Worm (Caenorhabditis elegans) whole organism, dauer: ENCODE results near the gene C25A11.2.

Experiments
- unc-62 ChIP-seq: sonication (generic microtip); optimal IDR thresholded peaks from 2 replicates; lab custom pipeline; 2017; ENCODE audit warnings: missing biosample characterization, missing genetic modification reagents, missing genetic modification characterization

The C25A11.2 gene

DNA sequence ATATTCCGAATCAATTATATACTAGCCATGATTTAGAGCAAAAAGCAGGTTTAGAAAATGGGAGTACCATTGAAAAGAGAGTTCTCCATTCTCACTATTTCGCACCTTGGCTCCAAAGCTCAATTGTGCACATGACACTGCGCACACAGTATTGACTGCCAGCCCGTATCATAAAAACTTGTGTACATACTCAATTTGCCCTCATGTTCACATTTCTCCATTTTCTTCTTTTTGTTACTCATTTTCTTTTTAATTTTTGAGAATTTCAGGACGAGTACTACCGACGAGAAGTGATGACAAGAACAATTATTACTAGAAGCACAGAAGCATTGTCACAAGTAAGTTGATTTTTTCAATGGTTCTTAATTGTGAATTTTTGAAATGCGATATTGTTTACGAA lies 9.5 kb upstream of the C25A11.2 start:
- TF ChIP-seq unc-62 (GFP tag; lab: Kevin White, UChicago), result no peak

- TF ChIP-seq unc-62 (GFP tag; lab: Kevin White, UChicago), result no peak
Observed at ce11 chrX:9105075-9105474, 8.8 kb upstream of the C25A11.2 start.

- no peak for TF ChIP-seq unc-62 (GFP tag; lab: Kevin White, UChicago)
Observed at ce11 chrX:9105888-9106287, 8.0 kb upstream of the C25A11.2 start.

ce11 chrX:9107866-9108265 lies 6.0 kb upstream of the C25A11.2 start:
- no peak for TF ChIP-seq unc-62 (GFP tag; lab: Kevin White, UChicago)

- TF ChIP-seq unc-62 (GFP tag; lab: Kevin White, UChicago), result no peak
Observed at ce11 chrX:9111585-9111984, 2.3 kb upstream of the C25A11.2 start.

- TF ChIP-seq unc-62 (GFP tag; lab: Kevin White, UChicago), result no peak
Observed at ce11 chrX:9117541-9117940, 3.7 kb downstream of the C25A11.2 start.

- TF ChIP-seq unc-62 (GFP tag; lab: Kevin White, UChicago), result no peak
Observed at ce11 chrX:9137402-9137801, 23.5 kb downstream of the C25A11.2 start, which contains the start of gene B0563.6. TSS of gene B0563.6 (plus strand) at chrX:9137702.

ce11 chrX:9145848-9146247 lies 32.0 kb downstream of the C25A11.2 start, which contains the start of gene B0563.5:
TSS of gene B0563.5 (plus strand) at chrX:9146148.
- TF ChIP-seq unc-62 (GFP tag; lab: Kevin White, UChicago), result no peak

ce11 chrX:9146953-9147352 lies 33.1 kb downstream of the C25A11.2 start:
- no peak for TF ChIP-seq unc-62 (GFP tag; lab: Kevin White, UChicago)

- no peak for TF ChIP-seq unc-62 (GFP tag; lab: Kevin White, UChicago)
Observed at ce11 chrX:9150269-9150744, 36.4 kb downstream of the C25A11.2 start, which contains the start of gene tmbi-4. TSS of gene tmbi-4 (plus strand) at chrX:9150694.

- no peak for TF ChIP-seq unc-62 (GFP tag; lab: Kevin White, UChicago)
Observed at ce11 chrX:9154216-9154615, 40.4 kb downstream of the C25A11.2 start, which contains the start of gene B0563.7. TSS of gene B0563.7 (minus strand) at chrX:9154316.

- TF ChIP-seq unc-62 (GFP tag; lab: Kevin White, UChicago), result no peak
Observed at ce11 chrX:9155751-9156150, 41.9 kb downstream of the C25A11.2 start.

- TF ChIP-seq unc-62 (GFP tag; lab: Kevin White, UChicago), result no peak
Observed at ce11 chrX:9161253-9161904, 47.5 kb downstream of the C25A11.2 start.

ce11 chrX:9162864-9163263 lies 49.0 kb downstream of the C25A11.2 start, which contains the start of gene tsp-11:
TSS of gene tsp-11 (plus strand) at chrX:9163164.
- TF ChIP-seq unc-62 (GFP tag; lab: Kevin White, UChicago), result no peak
